ENCODE assay signal across 5 fruit fly cellular contexts in genomic region chrX:3360437-3361075, dm6.
TF ChIP-seq lines count a peak whose summit lies in the region.

No protein-coding gene starts in this region.

- no peak for TF ChIP-seq CTCF in whole organism, embryonic (GFP tag; optimal IDR thresholded peaks at IDR 0.05; lab: Kevin White, UChicago)

TF ChIP-seq in whole organism, adult, 20 proteins besides CTCF, POLR2A, EP300 and RAD21:
- TF ChIP-seq Clk (GFP tag; optimal IDR thresholded peaks at IDR 0.05; lab: Kevin White, UChicago) (no peak), bab1 (GFP tag; optimal IDR thresholded peaks at IDR 0.05; lab: Kevin White, UChicago) (peak; percentile 10), toe (GFP tag; optimal IDR thresholded peaks at IDR 0.05; lab: Kevin White, UChicago) (no peak), CG14711 (tag; optimal IDR thresholded peaks at IDR 0.05; lab: Kevin White, UChicago) (peak; percentile 16), Hr96 (GFP tag; optimal IDR thresholded peaks at IDR 0.05; lab: Kevin White, UChicago) (no peak), cic (GFP tag; optimal IDR thresholded peaks at IDR 0.05; lab: Kevin White, UChicago) (no peak), Mnt (GFP tag; optimal IDR thresholded peaks at IDR 0.05; lab: Kevin White, UChicago) (no peak)
TF ChIP-seq in whole organism, adult: peak in this region for 2.

TF ChIP-seq in whole organism, embryonic, 481 proteins besides CTCF, POLR2A, EP300 and RAD21 (continues in another document):
- 0 out of 2 replicates have a peak, but pooled peaks have one; percentile 13 for TF ChIP-seq toy (GFP tag; IDR thresholded peaks at IDR 0.05; lab: Robert Waterston, UW)
- TF ChIP-seq CG14667 (GFP tag; IDR thresholded peaks at IDR 0.05; lab: Robert Waterston, UW): no peak
- peak; percentile 52 for TF ChIP-seq Nf-YC (tag; optimal IDR thresholded peaks at IDR 0.05; lab: Kevin White, UChicago)
- TF ChIP-seq en (GFP tag; optimal IDR thresholded peaks at IDR 0.05; lab: Kevin White, UChicago): no peak
- TF ChIP-seq mam (GFP tag; optimal IDR thresholded peaks at IDR 0.05; lab: Kevin White, UChicago): peak; percentile 80
- TF ChIP-seq br (optimal IDR thresholded peaks at IDR 0.05; lab: Kevin White, UChicago): no peak
- TF ChIP-seq Spps (tag; optimal IDR thresholded peaks at IDR 0.05; lab: Kevin White, UChicago): no peak
- peak; percentile 40 for TF ChIP-seq Side (GFP tag; optimal IDR thresholded peaks at IDR 0.05; lab: Kevin White, UChicago)
- TF ChIP-seq ATbp (GFP tag; optimal IDR thresholded peaks at IDR 0.05; lab: Kevin White, UChicago): peak; percentile 48
- TF ChIP-seq Ada2b (GFP tag; IDR thresholded peaks at IDR 0.05; lab: Robert Waterston, UW): peak; percentile 54; the same call in 1 of the 2 replicates
- TF ChIP-seq unpg (GFP tag; optimal IDR thresholded peaks at IDR 0.05; lab: Kevin White, UChicago): peak; percentile 42
- no peak for TF ChIP-seq amos (GFP tag; IDR thresholded peaks at IDR 0.05; lab: Robert Waterston, UW; ENCODE audit: partially characterized antibody)
- TF ChIP-seq eve (GFP tag; optimal IDR thresholded peaks at IDR 0.05; lab: Kevin White, UChicago): peak in 1 of 2 experiments; percentile 50
- TF ChIP-seq hb (GFP tag; IDR thresholded peaks at IDR 0.05; lab: Robert Waterston, UW; ENCODE audit: partially characterized antibody): no peak
- TF ChIP-seq CG2116 (GFP tag; optimal IDR thresholded peaks at IDR 0.05; lab: Kevin White, UChicago): peak; percentile 16
- no peak for TF ChIP-seq CG1529 (GFP tag; optimal IDR thresholded peaks at IDR 0.05; lab: Kevin White, UChicago)
- peak; percentile 40; the same call in 1 of the 3 replicates for TF ChIP-seq CG11695 (GFP tag; IDR thresholded peaks at IDR 0.05; lab: Robert Waterston, UW)
- peak; percentile 63 for TF ChIP-seq Dek (tag; optimal IDR thresholded peaks at IDR 0.05; lab: Kevin White, UChicago)
- TF ChIP-seq vvl (GFP tag; IDR thresholded peaks at IDR 0.05; lab: Robert Waterston, UW): peak; percentile 18; the same call in 1 of the 2 replicates
- peak; percentile 38 for TF ChIP-seq CG16863 (GFP tag; optimal IDR thresholded peaks at IDR 0.05; lab: Kevin White, UChicago)

TF ChIP-seq in whole organism, prepupa, 60 proteins besides CTCF, POLR2A, EP300 and RAD21:
- TF ChIP-seq fkh (GFP tag; optimal IDR thresholded peaks at IDR 0.05; lab: Kevin White, UChicago) (peak; percentile 47), CG31627 (GFP tag; optimal IDR thresholded peaks at IDR 0.05; lab: Kevin White, UChicago) (no peak), CG32006 (GFP tag; optimal IDR thresholded peaks at IDR 0.05; lab: Kevin White, UChicago) (peak; percentile 51), Met (GFP tag; optimal IDR thresholded peaks at IDR 0.05; lab: Kevin White, UChicago) (no peak), OdsH (GFP tag; optimal IDR thresholded peaks at IDR 0.05; lab: Kevin White, UChicago) (no peak), CG15336 (GFP tag; IDR thresholded peaks at IDR 0.05; lab: Robert Waterston, UW) (peak; percentile 24; the same call in 1 of the 2 replicates), CG34406 (GFP tag; optimal IDR thresholded peaks at IDR 0.05; lab: Kevin White, UChicago) (no peak), esn (GFP tag; optimal IDR thresholded peaks at IDR 0.05; lab: Kevin White, UChicago) (no peak), CG6276 (GFP tag; optimal IDR thresholded peaks at IDR 0.05; lab: Kevin White, UChicago) (peak; percentile 44), Lpt (GFP tag; optimal IDR thresholded peaks at IDR 0.05; lab: Kevin White, UChicago) (no peak), CG6808 (GFP tag; optimal IDR thresholded peaks at IDR 0.05; lab: Kevin White, UChicago) (no peak), Hr39 (GFP tag; optimal IDR thresholded peaks at IDR 0.05; lab: Kevin White, UChicago) (no peak), Blimp-1 (GFP tag; optimal IDR thresholded peaks at IDR 0.05; lab: Kevin White, UChicago) (no peak), Ets96B (tag; optimal IDR thresholded peaks at IDR 0.05; lab: Kevin White, UChicago) (no peak), CG6854 (GFP tag; optimal IDR thresholded peaks at IDR 0.05; lab: Kevin White, UChicago) (no peak), Eip78C (GFP tag; lab: Kevin White, UChicago) (peak; percentile 20), CG9139 (GFP tag; optimal IDR thresholded peaks at IDR 0.05; lab: Kevin White, UChicago) (no peak), acj6 (GFP tag; optimal IDR thresholded peaks at IDR 0.05; lab: Kevin White, UChicago) (no peak), Hr4 (GFP tag; optimal IDR thresholded peaks at IDR 0.05; lab: Kevin White, UChicago) (peak; percentile 16), CG11294 (GFP tag; IDR thresholded peaks at IDR 0.05; lab: Robert Waterston, UW) (no peak), CG10631 (GFP tag; optimal IDR thresholded peaks at IDR 0.05; lab: Kevin White, UChicago) (no peak), eg (GFP tag; IDR thresholded peaks at IDR 0.05; lab: Robert Waterston, UW) (0 out of 3 replicates have a peak, but pooled peaks have one; percentile 37)

TF ChIP-seq in whole organism, pupa, 21 proteins besides CTCF, POLR2A, EP300 and RAD21:
- no peak for TF ChIP-seq CG15710 (tag; optimal IDR thresholded peaks at IDR 0.05; lab: Kevin White, UChicago)
- TF ChIP-seq CG12605 (GFP tag; IDR thresholded peaks at IDR 0.05; lab: Robert Waterston, UW): no peak
- TF ChIP-seq CG32121 (GFP tag; IDR thresholded peaks at IDR 0.05; lab: Robert Waterston, UW): 0 out of 2 replicates have a peak, but pooled peaks have one; percentile 16
- TF ChIP-seq EcR (GFP tag; optimal IDR thresholded peaks at IDR 0.05; lab: Kevin White, UChicago): no peak
- TF ChIP-seq CG34367 (tag; optimal IDR thresholded peaks at IDR 0.05; lab: Kevin White, UChicago): no peak
- no peak for TF ChIP-seq CG17806 (tag; optimal IDR thresholded peaks at IDR 0.05; lab: Kevin White, UChicago)
- TF ChIP-seq fd96Ca (GFP tag; IDR thresholded peaks at IDR 0.05; lab: Robert Waterston, UW): no peak
- no peak for TF ChIP-seq Ets98B (GFP tag; IDR thresholded peaks at IDR 0.05; lab: Robert Waterston, UW)
- TF ChIP-seq D1 (tag; optimal IDR thresholded peaks at IDR 0.05; lab: Kevin White, UChicago): no peak
- no peak for TF ChIP-seq CG13204 (GFP tag; optimal IDR thresholded peaks at IDR 0.05; lab: Kevin White, UChicago)
- TF ChIP-seq CG4496 (GFP tag; IDR thresholded peaks at IDR 0.05; lab: Robert Waterston, UW): peak; percentile 30; the same call in 1 of the 3 replicates
- TF ChIP-seq CG14655 (GFP tag; optimal IDR thresholded peaks at IDR 0.05; lab: Kevin White, UChicago): peak; percentile 7
- no peak for TF ChIP-seq Pif1B (GFP tag; optimal IDR thresholded peaks at IDR 0.05; lab: Kevin White, UChicago)

TF ChIP-seq in whole organism, wandering third instar larva, 38 proteins besides CTCF, POLR2A, EP300 and RAD21:
- TF ChIP-seq jim (GFP tag; optimal IDR thresholded peaks at IDR 0.05; lab: Kevin White, UChicago) (no peak), sv (GFP tag; optimal IDR thresholded peaks at IDR 0.05; lab: Kevin White, UChicago) (peak; percentile 53)
